Fruit fly (Drosophila melanogaster) whole organism, embryonic: Measurements from ENCODE around the gene RPA3.

ENCODE experiments used
- Asciz ChIP-seq: fragments of 200-800 bp; sonication (Bioruptor generic); optimal IDR thresholded peaks from 2 replicates; lab custom pipeline; 2017; ENCODE audit warnings: missing biosample characterization, mild to moderate bottlenecking, missing genetic modification characterization, missing genetic modification reagents
- Atf6 ChIP-seq: fragments of 200-800 bp; sonication (Bioruptor generic); IDR thresholded peaks from 2 replicates; pipeline ENCODE4 v1.3.6; 2022; ENCODE audit warnings: missing biosample characterization, missing genetic modification characterization
- BtbVII ChIP-seq: fragments of 200-800 bp; sonication (Bioruptor generic); optimal IDR thresholded peaks from 3 replicates; lab custom pipeline; 2017; ENCODE audit warnings: missing biosample characterization, mild to moderate bottlenecking, missing genetic modification characterization
- CG10366 ChIP-seq: fragments of 200-800 bp; sonication (Bioruptor generic); IDR thresholded peaks from 2 replicates; pipeline ENCODE4 v1.3.6; 2022; ENCODE audit warnings: missing biosample characterization, missing genetic modification characterization
- CG10654 ChIP-seq: fragments of 200-800 bp; sonication (Bioruptor generic); optimal IDR thresholded peaks from 2 replicates; lab custom pipeline; 2016; ENCODE audit warnings: missing biosample characterization, missing genetic modification characterization
- CG12299 ChIP-seq: fragments of 200-800 bp; sonication (Bioruptor generic); optimal IDR thresholded peaks from 2 replicates; lab custom pipeline; 2018; ENCODE audit warnings: missing biosample characterization, mild to moderate bottlenecking, missing genetic modification characterization
- CG13296 ChIP-seq: fragments of 200-800 bp; sonication (Bioruptor generic); optimal IDR thresholded peaks from 3 replicates; lab custom pipeline; 2018; ENCODE audit warnings: missing biosample characterization, mild to moderate bottlenecking, missing genetic modification characterization
- CG14710 ChIP-seq: fragments of 200-800 bp; sonication (Bioruptor generic); optimal IDR thresholded peaks from 3 replicates; lab custom pipeline; 2019; ENCODE audit warnings: missing biosample characterization, mild to moderate bottlenecking, missing genetic modification characterization, moderate library complexity
- CG14860 ChIP-seq: fragments of 200-800 bp; sonication (Bioruptor generic); IDR thresholded peaks from 3 replicates; pipeline ENCODE4 v1.3.6; 2022; ENCODE audit warnings: missing biosample characterization, missing genetic modification characterization; ENCODE audit not compliant: partially characterized antibody
- CG16863 ChIP-seq: fragments of 200-800 bp; sonication (Bioruptor generic); optimal IDR thresholded peaks from 3 replicates; lab custom pipeline; 2016; ENCODE audit warnings: missing biosample characterization, missing genetic modification characterization
- CG17802 ChIP-seq: fragments of 200-800 bp; sonication (Bioruptor generic); optimal IDR thresholded peaks from 2 replicates; lab custom pipeline; 2018; ENCODE audit warnings: missing biosample characterization, mild to moderate bottlenecking, missing genetic modification characterization, moderate library complexity
- CG18599 ChIP-seq: fragments of 200-800 bp; sonication (Bioruptor generic); optimal IDR thresholded peaks from 3 replicates; lab custom pipeline; 2017; ENCODE audit warnings: missing biosample characterization, missing genetic modification characterization, mild to moderate bottlenecking, moderate library complexity, missing genetic modification reagents
- CG18619 ChIP-seq: fragments of 200-800 bp; sonication (Bioruptor generic); optimal IDR thresholded peaks from 3 replicates; lab custom pipeline; 2017; ENCODE audit warnings: missing biosample characterization, mild to moderate bottlenecking, missing genetic modification characterization
- CG2678 ChIP-seq: fragments of 200-800 bp; sonication (Bioruptor generic); optimal IDR thresholded peaks from 3 replicates; lab custom pipeline; 2019; ENCODE audit warnings: missing biosample characterization, mild to moderate bottlenecking, missing genetic modification characterization, moderate library complexity
- CG32532 ChIP-seq: fragments of 200-800 bp; sonication (Bioruptor generic); IDR thresholded peaks from 2 replicates; pipeline ENCODE4 v1.3.6; 2022; ENCODE audit warnings: missing biosample characterization, missing genetic modification characterization
- CG5245 ChIP-seq: fragments of 200-800 bp; sonication (Bioruptor generic); optimal IDR thresholded peaks from 3 replicates; lab custom pipeline; 2016; ENCODE audit warnings: missing biosample characterization, missing genetic modification characterization
- CG6254 ChIP-seq: fragments of 200-800 bp; sonication (Bioruptor generic); optimal IDR thresholded peaks from 3 replicates; lab custom pipeline; 2017; ENCODE audit warnings: mild to moderate bottlenecking, missing biosample characterization, missing genetic modification reagents, missing genetic modification characterization
- CG6683 ChIP-seq: fragments of 200-800 bp; sonication (Bioruptor generic); optimal IDR thresholded peaks from 2 replicates; lab custom pipeline; 2017; ENCODE audit warnings: missing biosample characterization, mild to moderate bottlenecking, missing genetic modification characterization, missing genetic modification reagents
- CG6689 ChIP-seq: fragments of 200-800 bp; sonication (Bioruptor generic); IDR thresholded peaks from 2 replicates; pipeline ENCODE4 v1.3.6; 2022; ENCODE audit warnings: missing biosample characterization, missing genetic modification characterization
- CG6765 ChIP-seq: fragments of 200-800 bp; sonication (Bioruptor generic); optimal IDR thresholded peaks from 3 replicates; lab custom pipeline; 2017; ENCODE audit warnings: missing biosample characterization, mild to moderate bottlenecking, missing genetic modification characterization
- CG6813 ChIP-seq: fragments of 200-800 bp; sonication (Bioruptor generic); optimal IDR thresholded peaks from 2 replicates; lab custom pipeline; 2017; ENCODE audit warnings: missing biosample characterization, missing genetic modification characterization, mild to moderate bottlenecking, moderate library complexity, missing genetic modification reagents
- CG7556 ChIP-seq: fragments of 200-800 bp; sonication (Bioruptor generic); optimal IDR thresholded peaks from 2 replicates; lab custom pipeline; 2017; ENCODE audit warnings: missing biosample characterization, mild to moderate bottlenecking, missing genetic modification characterization
- CG8924 ChIP-seq: fragments of 200-800 bp; optimal IDR thresholded peaks from 3 replicates; lab custom pipeline; 2019; ENCODE audit warnings: missing biosample characterization, mild to moderate bottlenecking, missing genetic modification characterization, moderate library complexity
- CG9727 ChIP-seq: fragments of 200-800 bp; sonication (Bioruptor generic); optimal IDR thresholded peaks from 3 replicates; lab custom pipeline; 2017; ENCODE audit warnings: missing biosample characterization, mild to moderate bottlenecking, missing genetic modification characterization
- CG9817 ChIP-seq: fragments of 200-800 bp; sonication (Bioruptor generic); optimal IDR thresholded peaks from 2 replicates; lab custom pipeline; 2018; ENCODE audit warnings: missing biosample characterization, mild to moderate bottlenecking, missing genetic modification characterization, moderate library complexity
- CrebB ChIP-seq: fragments of 200-800 bp; sonication (Bioruptor generic); optimal IDR thresholded peaks from 3 replicates; lab custom pipeline; 2018; ENCODE audit warnings: missing biosample characterization, mild to moderate bottlenecking, missing genetic modification characterization
- Hr51 ChIP-seq, 2 experiments: fragments of 200-800 bp; sonication (Bioruptor generic); optimal IDR thresholded peaks; 2 replicates in 1 of 2; 3 replicates in 1 of 2; lab custom pipeline; 2016 to 2018; ENCODE audit warnings: missing biosample characterization in 2 of 2, missing genetic modification characterization in 2 of 2, mild to moderate bottlenecking in 1 of 2, moderate library complexity in 1 of 2
- Nf-YC ChIP-seq: fragments of 200-800 bp; optimal IDR thresholded peaks from 3 replicates; lab custom pipeline; 2019; ENCODE audit warnings: missing biosample characterization, mild to moderate bottlenecking, missing genetic modification characterization, moderate library complexity
- Oli ChIP-seq: fragments of 200-800 bp; sonication (Bioruptor generic); optimal IDR thresholded peaks from 2 replicates; lab custom pipeline; 2018; ENCODE audit warnings: missing biosample characterization, mild to moderate bottlenecking, missing genetic modification characterization, moderate library complexity
- PHDP ChIP-seq: fragments of 200-800 bp; sonication (Bioruptor generic); optimal IDR thresholded peaks from 3 replicates; lab custom pipeline; 2018; ENCODE audit warnings: missing biosample characterization, mild to moderate bottlenecking, missing genetic modification characterization, moderate library complexity
- Taf1 ChIP-seq: fragments of 200-800 bp; sonication (Bioruptor generic); IDR thresholded peaks from 2 replicates; pipeline ENCODE4 v1.3.6; 2022; ENCODE audit warnings: missing biosample characterization, missing genetic modification characterization
- Xbp1 ChIP-seq: fragments of 200-800 bp; sonication (Bioruptor generic); optimal IDR thresholded peaks from 3 replicates; lab custom pipeline; 2016; ENCODE audit warnings: missing biosample characterization, mild to moderate bottlenecking, missing genetic modification characterization
- disco-r ChIP-seq: fragments of 200-800 bp; sonication (Bioruptor generic); optimal IDR thresholded peaks from 2 replicates; lab custom pipeline; 2016; ENCODE audit warnings: missing biosample characterization, missing genetic modification characterization
- esg ChIP-seq: fragments of 200-800 bp; sonication (Bioruptor generic); conservative IDR thresholded peaks from 2 replicates; pipeline ENCODE4 v1.3.6; 2022; ENCODE audit warnings: missing biosample characterization, missing genetic modification characterization
- gsb-n ChIP-seq: fragments of 200-800 bp; sonication (Bioruptor generic); optimal IDR thresholded peaks from 3 replicates; lab custom pipeline; 2018; ENCODE audit warnings: missing biosample characterization, mild to moderate bottlenecking, missing genetic modification characterization
- her ChIP-seq: fragments of 200-800 bp; sonication (Bioruptor generic); optimal IDR thresholded peaks from 2 replicates; lab custom pipeline; 2016; ENCODE audit warnings: missing biosample characterization, missing genetic modification characterization
- hkb ChIP-seq, 2 experiments: fragments of 200-800 bp in 1 of 2; fragments of >200 bp in 1 of 2; sonication (Bioruptor generic) in 1 of 2; IDR thresholded peaks in 1 of 2; optimal IDR thresholded peaks in 1 of 2; 2 replicates each; pipeline versions ENCODE4 v1.3.6 to Lab custom; 2017 to 2022; ENCODE audit warnings: missing biosample characterization in 1 of 2, missing genetic modification characterization in 1 of 2
- klu ChIP-seq: fragments of 200-800 bp; sonication (Bioruptor generic); IDR thresholded peaks from 2 replicates; pipeline ENCODE4 v1.3.6; 2022; ENCODE audit warnings: missing biosample characterization, missing genetic modification characterization
- maf-S ChIP-seq: fragments of 200-800 bp; sonication (Bioruptor generic); optimal IDR thresholded peaks from 2 replicates; lab custom pipeline; 2016; ENCODE audit warnings: missing biosample characterization, missing genetic modification characterization
- mam ChIP-seq: fragments of 200-800 bp; sonication (Bioruptor generic); optimal IDR thresholded peaks from 3 replicates; lab custom pipeline; 2016; ENCODE audit warnings: missing biosample characterization, missing genetic modification characterization
- mirr ChIP-seq: fragments of 200-800 bp; sonication (Bioruptor generic); optimal IDR thresholded peaks from 3 replicates; lab custom pipeline; 2018; ENCODE audit warnings: missing biosample characterization, mild to moderate bottlenecking, missing genetic modification characterization
- nerfin-2 ChIP-seq: fragments of 200-800 bp; sonication (Bioruptor generic); IDR thresholded peaks from 2 replicates; pipeline ENCODE4 v1.3.6; 2022; ENCODE audit warnings: missing biosample characterization, missing genetic modification characterization; ENCODE audit not compliant: partially characterized antibody
- onecut ChIP-seq: fragments of 200-800 bp; sonication (Bioruptor generic); IDR thresholded peaks from 2 replicates; pipeline ENCODE4 v1.3.6; 2022; ENCODE audit warnings: missing biosample characterization, missing genetic modification characterization
- row ChIP-seq: fragments of 200-800 bp; sonication (Bioruptor generic); IDR thresholded peaks from 3 replicates; pipeline ENCODE4 v1.3.6; 2022; ENCODE audit warnings: missing biosample characterization, missing genetic modification characterization
- run ChIP-seq: fragments of 200-800 bp; sonication (Bioruptor generic); optimal IDR thresholded peaks from 3 replicates; lab custom pipeline; 2018; ENCODE audit warnings: missing biosample characterization, mild to moderate bottlenecking, missing genetic modification characterization
- schlank ChIP-seq: fragments of 200-800 bp; sonication (Bioruptor generic); optimal IDR thresholded peaks from 2 replicates; lab custom pipeline; 2018; ENCODE audit warnings: missing biosample characterization, mild to moderate bottlenecking, missing genetic modification characterization
- scrt ChIP-seq: fragments of 200-800 bp; sonication (Bioruptor generic); optimal IDR thresholded peaks from 2 replicates; lab custom pipeline; 2018; ENCODE audit warnings: missing biosample characterization, mild to moderate bottlenecking, missing genetic modification characterization, moderate library complexity
- tio ChIP-seq: fragments of 200-800 bp; sonication (Bioruptor generic); optimal IDR thresholded peaks from 2 replicates; lab custom pipeline; 2017; ENCODE audit warnings: missing biosample characterization, missing genetic modification characterization, inconsistent platforms
- ttk ChIP-seq: fragments of 200-800 bp; sonication (Bioruptor generic); IDR thresholded peaks from 2 replicates; pipeline ENCODE4 v2.1.2; 2022; ENCODE audit warnings: missing biosample characterization, missing genetic modification characterization

RPA3 gene

dm6 chrX:11657140-11657539, 41.5 kb upstream of the RPA3 start (continued):
- TF ChIP-seq mam (peak; percentile 22), mirr (GFP tag; lab: Kevin White, UChicago) (peak; percentile 2), CG14710 (tag; lab: Kevin White, UChicago) (peak; percentile 43), CG8924 (peak; percentile 68), hkb (optimal IDR thresholded peaks at IDR 0.05; lab: Kevin White, UChicago) (no peak), hkb (GFP tag; IDR thresholded peaks at IDR 0.05; lab: Robert Waterston, UW) (peak; percentile 65), CG10366 (GFP tag; lab: Robert Waterston, UW) (peak; percentile 27; the same call in 1 of the 2 replicates), PHDP (peak; percentile 72), Xbp1 (GFP tag; lab: Kevin White, UChicago) (peak; percentile 62), CG9817 (tag; lab: Kevin White, UChicago) (peak; percentile 48), CrebB (tag; lab: Kevin White, UChicago) (peak; percentile 6), Atf6 (GFP tag; lab: Robert Waterston, UW) (peak; percentile 65), Nf-YC (tag; lab: Kevin White, UChicago) (peak; percentile 48), gsb-n (tag; lab: Kevin White, UChicago) (peak; percentile 32), CG13296 (GFP tag; lab: Kevin White, UChicago) (peak; percentile 60), CG6813 (GFP tag; lab: Kevin White, UChicago) (peak; percentile 43), Hr51 (GFP tag; optimal IDR thresholded peaks at IDR 0.05; lab: Kevin White, UChicago) (peak in 1 of 2 experiments; percentile 71), onecut (peak; percentile 29; the same call in 1 of the 2 replicates), CG2678 (tag; lab: Kevin White, UChicago) (peak; percentile 79), her (GFP tag; lab: Kevin White, UChicago) (peak; percentile 5), CG9727 (GFP tag; lab: Kevin White, UChicago) (peak; percentile 55), CG6683 (peak; percentile 12), scrt (GFP tag; lab: Kevin White, UChicago) (peak; percentile 57), ttk (0 out of 2 replicates have a peak, but pooled peaks have one; percentile 21), CG10654 (peak; percentile 44), CG7556 (peak; percentile 76), disco-r (GFP tag; lab: Kevin White, UChicago) (peak; percentile 36), tio (GFP tag; lab: Kevin White, UChicago) (peak; percentile 33), klu (no peak), schlank (tag; lab: Kevin White, UChicago) (no peak), CG6689 (GFP tag; lab: Robert Waterston, UW) (peak; percentile 42), Taf1 (GFP tag; lab: Robert Waterston, UW) (peak; percentile 25; the same call in 1 of the 2 replicates), CG6254 (GFP tag; lab: Kevin White, UChicago) (peak; percentile 19), CG18599 (GFP tag; lab: Kevin White, UChicago) (peak; percentile 86), BtbVII (GFP tag; lab: Kevin White, UChicago) (peak; percentile 9), Asciz (peak; percentile 29), CG16863 (GFP tag; lab: Kevin White, UChicago) (peak; percentile 19), CG17802 (no peak), CG14860 (GFP tag; lab: Robert Waterston, UW) (no peak), CG12299 (tag; lab: Kevin White, UChicago) (peak; percentile 56), Oli (tag; lab: Kevin White, UChicago) (peak; percentile 50), row (GFP tag; lab: Robert Waterston, UW) (peak; percentile 72), CG5245 (GFP tag; lab: Kevin White, UChicago) (peak; percentile 8), esg (GFP tag; lab: Robert Waterston, UW) (peak; percentile 40), run (tag; lab: Kevin White, UChicago) (no peak), CG18619 (GFP tag; lab: Kevin White, UChicago) (no peak), CG6765 (GFP tag; lab: Kevin White, UChicago) (peak; percentile 3), CG32532 (peak; percentile 67), nerfin-2 (GFP tag; lab: Robert Waterston, UW) (no peak), maf-S (no peak)
